Fruit fly (Drosophila melanogaster): ENCODE results near the gene Mettl3.

DNA sequence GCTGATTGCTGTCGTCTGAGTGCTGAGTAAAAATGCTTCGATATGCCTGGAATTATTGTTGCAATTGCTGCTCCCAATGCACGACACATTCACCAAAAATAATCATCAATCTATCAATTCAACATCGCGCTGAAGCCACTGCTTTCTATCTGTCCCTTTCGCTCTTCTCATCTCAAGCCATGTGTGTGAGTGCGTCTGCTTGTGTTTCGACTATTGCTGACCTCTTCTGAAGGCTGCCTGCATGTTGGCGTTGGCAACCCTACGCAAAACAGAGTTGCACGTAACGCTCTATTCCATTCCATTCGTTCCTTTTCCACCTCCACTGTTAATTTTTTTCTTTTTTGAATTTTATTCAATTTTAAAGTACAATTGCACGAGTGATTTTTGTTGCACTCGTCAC lies 33.8 kb downstream of the Mettl3 start:
- TF ChIP-seq Oli (tag; optimal IDR thresholded peaks at IDR 0.05) (no peak), luna (GFP tag; optimal IDR thresholded peaks at IDR 0.05) (no peak), fru (optimal IDR thresholded peaks at IDR 0.05) (no peak), jing (GFP tag; optimal IDR thresholded peaks at IDR 0.05) (no peak), CG17802 (tag; optimal IDR thresholded peaks at IDR 0.05) (no peak), sug (tag; optimal IDR thresholded peaks at IDR 0.05) (no peak), seq (GFP tag; IDR thresholded peaks at IDR 0.05) (no peak), Nf-YA (GFP tag; IDR thresholded peaks at IDR 0.05) (no peak), vnd (GFP tag; IDR thresholded peaks at IDR 0.05; ENCODE audit: partially characterized antibody) (no peak), eve (GFP tag; optimal IDR thresholded peaks at IDR 0.05) (no peak), sr (GFP tag; IDR thresholded peaks at IDR 0.05) (no peak)

Data from whole organism, embryonic.